Worm (Caenorhabditis elegans) whole organism, L1 larva: ENCODE measurements around the gene H06I04.6.

Experiments
- C04F5.9 ChIP-seq: sonication (generic microtip); optimal IDR thresholded peaks from 2 replicates; lab custom pipeline; 2016; ENCODE audit warnings: missing genetic modification characterization, missing compliant biosample characterization
- F16B12.6 ChIP-seq: fragments of 150-350 bp; optimal IDR thresholded peaks from 2 replicates; lab custom pipeline; 2014; ENCODE audit warnings: missing biosample characterization, missing genetic modification characterization
- aha-1 ChIP-seq: fragments of 150-350 bp; optimal IDR thresholded peaks from 2 replicates; lab custom pipeline; 2014; ENCODE audit warnings: missing biosample characterization, missing genetic modification characterization
- aly-2 ChIP-seq: fragments of 150-350 bp; optimal IDR thresholded peaks from 2 replicates; lab custom pipeline; 2014; ENCODE audit warnings: missing biosample characterization, missing genetic modification characterization
- ama-1 ChIP-seq: fragments of 150-350 bp; optimal IDR thresholded peaks from 2 replicates; lab custom pipeline; 2014
- ceh-82 ChIP-seq, 3 experiments: fragments of 150-350 bp in 1 of 3; sonication (generic microtip) in 2 of 3; optimal IDR thresholded peaks; 2 replicates each; lab custom pipeline; 2014 to 2017; ENCODE audit warnings: missing biosample characterization in 3 of 3, missing genetic modification characterization in 3 of 3
- ceh-90 ChIP-seq: sonication (generic microtip); optimal IDR thresholded peaks from 2 replicates; lab custom pipeline; 2016; ENCODE audit warnings: missing genetic modification characterization, missing compliant biosample characterization
- dpl-1 ChIP-seq, 3 experiments: fragments of 150-350 bp in 2 of 3; sonication (generic microtip) in 1 of 3; optimal IDR thresholded peaks; 2 replicates each; lab custom pipeline; 2014 to 2017; ENCODE audit warnings: missing biosample characterization in 3 of 3, missing genetic modification characterization in 3 of 3, missing genetic modification reagents in 3 of 3
- efl-1 ChIP-seq, 4 experiments: fragments of 150-350 bp; optimal IDR thresholded peaks in 3 of 4; peaks in 1 of 4; 1 replicate in 1 of 4; 2 replicates in 3 of 4; lab custom pipeline; 2014; ENCODE audit warnings: missing biosample characterization in 2 of 4, missing genetic modification characterization in 2 of 4, missing genetic modification reagents in 2 of 4
- efl-3 ChIP-seq: fragments of 200-800 bp; sonication (Bioruptor generic); optimal IDR thresholded peaks from 2 replicates; lab custom pipeline; 2018; ENCODE audit warnings: mild to moderate bottlenecking, missing genetic modification characterization, missing compliant biosample characterization
- elt-3 ChIP-seq, 6 experiments: fragments of 150-350 bp in 1 of 6; sonication (generic microtip); optimal IDR thresholded peaks; 2 replicates each; lab custom pipeline; 2017 to 2018; ENCODE audit warnings: missing biosample characterization in 6 of 6, missing genetic modification characterization in 6 of 6, inconsistent platforms in 1 of 6
- fkh-4 ChIP-seq: sonication (generic microtip); optimal IDR thresholded peaks from 2 replicates; lab custom pipeline; 2016; ENCODE audit warnings: missing compliant biosample characterization, missing genetic modification characterization, borderline replicate concordance
- fkh-8 ChIP-seq: sonication (generic microtip); optimal IDR thresholded peaks from 2 replicates; lab custom pipeline; 2016; ENCODE audit warnings: mild to moderate bottlenecking, missing genetic modification characterization, missing compliant biosample characterization
- hlh-17 ChIP-seq: fragments of 200-800 bp; sonication (Bioruptor generic); optimal IDR thresholded peaks from 2 replicates; lab custom pipeline; 2018; ENCODE audit warnings: missing genetic modification characterization, mild to moderate bottlenecking, missing compliant biosample characterization, moderate library complexity, borderline replicate concordance
- hlh-4 ChIP-seq: sonication (generic microtip); optimal IDR thresholded peaks from 2 replicates; lab custom pipeline; 2016; ENCODE audit warnings: mild to moderate bottlenecking, missing genetic modification characterization, missing compliant biosample characterization
- irx-1 ChIP-seq: sonication (generic microtip); optimal IDR thresholded peaks from 2 replicates; lab custom pipeline; 2016; ENCODE audit warnings: missing genetic modification characterization, missing compliant biosample characterization
- jun-1 ChIP-seq: fragments of 150-350 bp; optimal IDR thresholded peaks from 2 replicates; lab custom pipeline; 2014; ENCODE audit warnings: missing biosample characterization, missing genetic modification reagents, missing genetic modification characterization
- lin-13 ChIP-seq: fragments of 150-350 bp; optimal IDR thresholded peaks from 2 replicates; lab custom pipeline; 2014; ENCODE audit warnings: missing biosample characterization, missing genetic modification reagents, missing genetic modification characterization
- lin-14 ChIP-seq: fragments of 200-800 bp; sonication (Bioruptor generic); optimal IDR thresholded peaks from 2 replicates; lab custom pipeline; 2018; ENCODE audit warnings: mild to moderate bottlenecking, missing genetic modification characterization, moderate library complexity, missing compliant biosample characterization
- lin-15B ChIP-seq: fragments of 150-350 bp; sonication (generic microtip); optimal IDR thresholded peaks from 3 replicates; lab custom pipeline; 2014; ENCODE audit warnings: missing biosample characterization, missing genetic modification characterization
- lin-35 ChIP-seq, 2 experiments: fragments of 150-350 bp; optimal IDR thresholded peaks; 2 replicates each; lab custom pipeline; 2014; ENCODE audit warnings: missing biosample characterization in 2 of 2, missing genetic modification characterization in 2 of 2, missing genetic modification reagents in 2 of 2
- lin-39 ChIP-seq: fragments of 150-350 bp; optimal IDR thresholded peaks from 2 replicates; lab custom pipeline; 2014; ENCODE audit warnings: missing biosample characterization, missing genetic modification reagents, missing genetic modification characterization
- lir-3 ChIP-seq: sonication (generic microtip); optimal IDR thresholded peaks from 2 replicates; lab custom pipeline; 2016; ENCODE audit warnings: mild to moderate bottlenecking, missing genetic modification characterization, moderate library complexity, missing compliant biosample characterization; ENCODE audit not compliant: poor library complexity
- lsy-2 ChIP-seq, 2 experiments: fragments of 150-350 bp; optimal IDR thresholded peaks; 2 replicates each; lab custom pipeline; 2014; ENCODE audit warnings: missing biosample characterization in 2 of 2, missing genetic modification characterization in 2 of 2
- mab-9 ChIP-seq: fragments of 200-800 bp; sonication (Bioruptor generic); IDR thresholded peaks from 2 replicates; pipeline ENCODE4 v1.3.6; 2022; ENCODE audit warnings: missing genetic modification reagents, missing genetic modification characterization, missing compliant biosample characterization
- mep-1 ChIP-seq: fragments of 150-350 bp; optimal IDR thresholded peaks from 2 replicates; lab custom pipeline; 2014; ENCODE audit warnings: missing biosample characterization, missing genetic modification characterization
- nhr-19 ChIP-seq: fragments of 200-800 bp; sonication (Bioruptor generic); conservative IDR thresholded peaks from 2 replicates; pipeline ENCODE4 v1.3.6; 2022; ENCODE audit warnings: missing genetic modification characterization, missing compliant biosample characterization
- nhr-20 ChIP-seq: sonication (generic microtip); optimal IDR thresholded peaks from 2 replicates; lab custom pipeline; 2016; ENCODE audit warnings: mild to moderate bottlenecking, missing genetic modification characterization, missing compliant biosample characterization
- nhr-237 ChIP-seq: fragments of 150-350 bp; optimal IDR thresholded peaks from 2 replicates; lab custom pipeline; 2014; ENCODE audit warnings: missing biosample characterization, missing genetic modification characterization
- nhr-47 ChIP-seq: sonication (generic microtip); optimal IDR thresholded peaks from 2 replicates; lab custom pipeline; 2016; ENCODE audit warnings: mild to moderate bottlenecking, missing genetic modification characterization, moderate library complexity, missing compliant biosample characterization
- nhr-84 ChIP-seq: sonication (generic microtip); optimal IDR thresholded peaks from 2 replicates; lab custom pipeline; 2017; ENCODE audit warnings: missing biosample characterization, missing genetic modification characterization
- nhr-90 ChIP-seq: sonication (generic microtip); optimal IDR thresholded peaks from 2 replicates; lab custom pipeline; 2016; ENCODE audit warnings: mild to moderate bottlenecking, missing genetic modification characterization, missing compliant biosample characterization; ENCODE audit not compliant: poor library complexity
- pag-3 ChIP-seq: sonication (generic microtip); optimal IDR thresholded peaks from 2 replicates; lab custom pipeline; 2017; ENCODE audit warnings: missing genetic modification characterization, mild to moderate bottlenecking, missing compliant biosample characterization, antibody characterized with exemption, borderline replicate concordance; ENCODE audit not compliant: insufficient read depth
- pax-3 ChIP-seq: fragments of 200-800 bp; sonication (Bioruptor generic); optimal IDR thresholded peaks from 2 replicates; lab custom pipeline; 2018; ENCODE audit warnings: mild to moderate bottlenecking, missing genetic modification characterization, moderate library complexity, missing compliant biosample characterization
- skn-1 ChIP-seq: fragments of 150-350 bp; optimal IDR thresholded peaks from 2 replicates; lab custom pipeline; 2014; ENCODE audit warnings: missing biosample characterization, missing genetic modification characterization
- snu-23 ChIP-seq: sonication (generic microtip); optimal IDR thresholded peaks from 2 replicates; lab custom pipeline; 2016; ENCODE audit warnings: missing genetic modification characterization, missing compliant biosample characterization
- sup-37 ChIP-seq: fragments of 200-800 bp; sonication (Bioruptor generic); optimal IDR thresholded peaks from 2 replicates; lab custom pipeline; 2018; ENCODE audit warnings: mild to moderate bottlenecking, missing genetic modification characterization, missing compliant biosample characterization
- unc-86 ChIP-seq: sonication (generic microtip); optimal IDR thresholded peaks from 2 replicates; lab custom pipeline; 2016; ENCODE audit warnings: missing genetic modification characterization, missing compliant biosample characterization
- zag-1 ChIP-seq: fragments of 150-350 bp; optimal IDR thresholded peaks from 2 replicates; lab custom pipeline; 2014; ENCODE audit warnings: missing biosample characterization, missing genetic modification characterization
- ztf-4 ChIP-seq: fragments of 150-350 bp; optimal IDR thresholded peaks from 2 replicates; lab custom pipeline; 2014; ENCODE audit warnings: missing biosample characterization, missing genetic modification characterization

H06I04.6 gene

ce11 chrIII:3103905-3104360, 39.8 kb upstream of the H06I04.6 start, which contains the start of gene Y53G8B.2:
Gene Y53G8B.2 (minus strand): TSS chrIII:3103955.
- TF ChIP-seq hlh-17 (GFP tag; lab: Kevin White, UChicago) (no peak), mep-1 (tag; lab: Kevin White, UChicago) (no peak), nhr-20 (tag; lab: Kevin White, UChicago) (no peak), skn-1 (tag; lab: Kevin White, UChicago) (no peak), dpl-1 (GFP tag; optimal IDR thresholded peaks at IDR 0.05; lab: Kevin White, UChicago) (no peak), hlh-4 (tag; lab: Kevin White, UChicago) (no peak), sup-37 (GFP tag; lab: Kevin White, UChicago) (no peak), ztf-4 (tag; lab: Kevin White, UChicago) (no peak)

ce11 chrIII:3100593-3101270, 36.6 kb upstream of the H06I04.6 start:
- TF ChIP-seq nhr-19 (GFP tag; lab: Robert Waterston, UW), result no peak
- no peak for TF ChIP-seq hlh-17 (GFP tag; lab: Kevin White, UChicago)
- no peak for TF ChIP-seq elt-3 (tag; optimal IDR thresholded peaks at IDR 0.05; lab: Kevin White, UChicago)
- no peak for TF ChIP-seq lin-39
- TF ChIP-seq nhr-237 (tag; lab: Kevin White, UChicago), result no peak
- TF ChIP-seq ceh-90 (tag; lab: Kevin White, UChicago), result no peak
- no peak for TF ChIP-seq F16B12.6 (tag; lab: Kevin White, UChicago)

ce11 chrIII:3100124-3100523, 36.0 kb upstream of the H06I04.6 start:
- TF ChIP-seq efl-1 (optimal IDR thresholded peaks at IDR 0.05; lab: Kevin White, UChicago) (no peak), efl-1 (GFP tag; optimal IDR thresholded peaks at IDR 0.05 in 1 of 2; lab: Kevin White, UChicago) (peak in 1 of 2 experiments; percentile 77), efl-3 (GFP tag; lab: Kevin White, UChicago) (no peak)
- TF ChIP-seq, all 84 proteins: peak for 1

ce11 chrIII:3099407-3099806, 35.3 kb upstream of the H06I04.6 start:
- no peak for TF ChIP-seq lin-35 (GFP tag; optimal IDR thresholded peaks at IDR 0.05; lab: Kevin White, UChicago)
- no peak for TF ChIP-seq fkh-4 (tag; lab: Kevin White, UChicago)
- no peak for TF ChIP-seq lin-14 (GFP tag; lab: Kevin White, UChicago)
- no peak for TF ChIP-seq ztf-4 (tag; lab: Kevin White, UChicago)

- TF ChIP-seq lin-14 (GFP tag; lab: Kevin White, UChicago) (peak; percentile 72), mab-9 (GFP tag; lab: Robert Waterston, UW) (no peak), F16B12.6 (tag; lab: Kevin White, UChicago) (no peak), lsy-2 (tag; optimal IDR thresholded peaks at IDR 0.05; lab: Kevin White, UChicago) (peak in 1 of 2 experiments; percentile 28), hlh-17 (GFP tag; lab: Kevin White, UChicago) (no peak), lin-13 (no peak), efl-1 (optimal IDR thresholded peaks at IDR 0.05; lab: Kevin White, UChicago) (no peak), efl-1 (GFP tag; optimal IDR thresholded peaks at IDR 0.05 in 1 of 2; lab: Kevin White, UChicago) (peak in 1 of 2 experiments; percentile 1), irx-1 (tag; lab: Kevin White, UChicago) (no peak), lin-15B (tag; lab: Kevin White, UChicago) (no peak), aha-1 (no peak), ceh-82 (tag; optimal IDR thresholded peaks at IDR 0.05; lab: Kevin White, UChicago) (peak in 1 of 3 experiments; percentile 11), nhr-20 (tag; lab: Kevin White, UChicago) (no peak), ama-1 (lab: Kevin White, UChicago) (no peak), zag-1 (no peak), C04F5.9 (no peak), nhr-47 (tag; lab: Kevin White, UChicago) (no peak), skn-1 (tag; lab: Kevin White, UChicago) (no peak), nhr-90 (tag; lab: Kevin White, UChicago) (no peak), snu-23 (GFP tag; lab: Kevin White, UChicago) (no peak), pax-3 (no peak), fkh-4 (tag; lab: Kevin White, UChicago) (no peak), jun-1 (tag; lab: Kevin White, UChicago) (no peak), nhr-84 (tag; lab: Kevin White, UChicago) (no peak), fkh-8 (tag; lab: Kevin White, UChicago) (no peak), lir-3 (tag; lab: Kevin White, UChicago) (no peak), unc-86 (no peak), aly-2 (tag; lab: Kevin White, UChicago) (no peak), pag-3 (no peak)
- TF ChIP-seq, all 84 proteins: peak for 4
These were observed 31.9 kb upstream of the H06I04.6 start for ce11 chrIII:3096091-3096490.
